Worm (Caenorhabditis elegans) whole organism, L4 larva: ENCODE results near the gene kin-9.
A peak's percentile ranks its signal among the peaks of the same experiment; 100 is the strongest.

Experiments used
- F10B5.3 ChIP-seq: sonication (generic microtip); optimal IDR thresholded peaks from 2 replicates; lab custom pipeline; 2016; ENCODE audit warnings: mild to moderate bottlenecking, missing genetic modification characterization, missing compliant biosample characterization
- F26F4.8 ChIP-seq: fragments of 200-800 bp; sonication (Bioruptor generic); conservative IDR thresholded peaks from 2 replicates; pipeline ENCODE4 v1.3.6; 2022; ENCODE audit warnings: missing genetic modification characterization, missing compliant biosample characterization
- F37D6.2 ChIP-seq: sonication (generic microtip); optimal IDR thresholded peaks from 2 replicates; lab custom pipeline; 2016; ENCODE audit warnings: mild to moderate bottlenecking, missing genetic modification characterization, missing compliant biosample characterization
- F49E8.2 ChIP-seq: sonication (generic microtip); optimal IDR thresholded peaks from 2 replicates; lab custom pipeline; 2016; ENCODE audit warnings: missing compliant biosample characterization, mild to moderate bottlenecking, missing genetic modification characterization, borderline replicate concordance
- T26A8.4 ChIP-seq: fragments of 200-800 bp; sonication (Bioruptor generic); IDR thresholded peaks from 2 replicates; pipeline ENCODE4 v1.3.6; 2022; ENCODE audit warnings: missing genetic modification characterization, missing compliant biosample characterization
- Y5F2A.4 ChIP-seq: fragments of 200-800 bp; sonication (Bioruptor generic); optimal IDR thresholded peaks from 2 replicates; lab custom pipeline; 2018; ENCODE audit warnings: mild to moderate bottlenecking, missing genetic modification characterization, missing compliant biosample characterization
- aha-1 ChIP-seq: fragments of 150-350 bp; peaks from one replicate; lab custom pipeline; 2014; ENCODE audit warnings: missing biosample characterization, missing genetic modification characterization
- aly-2 ChIP-seq: sonication (generic microtip); optimal IDR thresholded peaks from 2 replicates; lab custom pipeline; 2018; ENCODE audit warnings: missing biosample characterization, missing genetic modification characterization
- arid-1 ChIP-seq: fragments of 200-800 bp; sonication (Bioruptor generic); conservative IDR thresholded peaks from 2 replicates; pipeline ENCODE4 v1.3.6; 2022; ENCODE audit warnings: missing genetic modification reagents, missing genetic modification characterization, missing compliant biosample characterization
- ceh-20 ChIP-seq: fragments of 200-800 bp; sonication (Bioruptor generic); IDR thresholded peaks from 2 replicates; pipeline ENCODE4 v1.3.6; 2022; ENCODE audit warnings: missing genetic modification reagents, missing genetic modification characterization, missing compliant biosample characterization
- ceh-28 ChIP-seq: fragments of 150-350 bp; optimal IDR thresholded peaks from 2 replicates; lab custom pipeline; 2014; ENCODE audit warnings: missing biosample characterization, missing genetic modification reagents, missing genetic modification characterization
- ceh-32 ChIP-seq: sonication (generic microtip); optimal IDR thresholded peaks from 2 replicates; lab custom pipeline; 2016; ENCODE audit warnings: mild to moderate bottlenecking, missing genetic modification characterization, missing compliant biosample characterization; ENCODE audit not compliant: poor library complexity
- ceh-44 ChIP-seq: fragments of 200-800 bp; sonication (Bioruptor generic); IDR thresholded peaks from 2 replicates; pipeline ENCODE4 v1.3.6; 2022; ENCODE audit warnings: missing genetic modification reagents, missing genetic modification characterization, missing compliant biosample characterization
- ceh-82 ChIP-seq: sonication (generic microtip); optimal IDR thresholded peaks from 2 replicates; lab custom pipeline; 2017; ENCODE audit warnings: missing biosample characterization, missing genetic modification characterization
- cey-2 ChIP-seq: sonication (generic microtip); optimal IDR thresholded peaks from 3 replicates; lab custom pipeline; 2017; ENCODE audit warnings: missing genetic modification characterization, mild to moderate bottlenecking, missing compliant biosample characterization, antibody characterized with exemption, borderline replicate concordance; ENCODE audit not compliant: insufficient read depth
- ctbp-1 ChIP-seq: fragments of 200-800 bp; sonication (Bioruptor generic); IDR thresholded peaks from 2 replicates; pipeline ENCODE4 v1.3.6; 2022; ENCODE audit warnings: missing genetic modification reagents, missing genetic modification characterization, missing compliant biosample characterization
- daf-19 ChIP-seq: fragments of 200-800 bp; sonication (Bioruptor generic); conservative IDR thresholded peaks from 2 replicates; pipeline ENCODE4 v1.3.6; 2022; ENCODE audit warnings: missing genetic modification characterization, missing compliant biosample characterization
- dmd-6 ChIP-seq: fragments of 200-800 bp; sonication (Bioruptor generic); IDR thresholded peaks from 2 replicates; pipeline ENCODE4 v1.3.6; 2022; ENCODE audit warnings: missing genetic modification reagents, missing genetic modification characterization, missing compliant biosample characterization
- dmd-8 ChIP-seq: fragments of 200-800 bp; sonication (Bioruptor generic); IDR thresholded peaks from 2 replicates; pipeline ENCODE4 v1.3.6; 2022; ENCODE audit warnings: missing genetic modification characterization, missing compliant biosample characterization
- dmd-9 ChIP-seq: fragments of 200-800 bp; sonication (Bioruptor generic); IDR thresholded peaks from 2 replicates; pipeline ENCODE4 v1.3.6; 2022; ENCODE audit warnings: missing genetic modification reagents, missing genetic modification characterization, missing compliant biosample characterization
- dpl-1 ChIP-seq: fragments of 150-350 bp; optimal IDR thresholded peaks from 2 replicates; lab custom pipeline; 2014; ENCODE audit warnings: missing biosample characterization, missing genetic modification reagents, missing genetic modification characterization
- dve-1 ChIP-seq: sonication (generic microtip); optimal IDR thresholded peaks from 2 replicates; lab custom pipeline; 2017; ENCODE audit warnings: antibody characterized with exemption, mild to moderate bottlenecking, missing genetic modification characterization, missing compliant biosample characterization; ENCODE audit not compliant: insufficient read depth
- egl-43 ChIP-seq: fragments of 200-800 bp; sonication (Bioruptor generic); IDR thresholded peaks from 2 replicates; pipeline ENCODE4 v1.3.6; 2022; ENCODE audit warnings: missing genetic modification reagents, missing genetic modification characterization, missing compliant biosample characterization
- fkh-10 ChIP-seq: fragments of 150-350 bp; optimal IDR thresholded peaks from 2 replicates; lab custom pipeline; 2014; ENCODE audit warnings: missing biosample characterization, missing genetic modification reagents, missing genetic modification characterization
- fos-1 ChIP-seq: fragments of 150-350 bp; optimal IDR thresholded peaks from 2 replicates; lab custom pipeline; 2014; ENCODE audit warnings: missing biosample characterization, missing genetic modification characterization
- gei-8 ChIP-seq: fragments of 200-800 bp; sonication (Bioruptor generic); optimal IDR thresholded peaks from 2 replicates; lab custom pipeline; 2018; ENCODE audit warnings: mild to moderate bottlenecking, missing genetic modification characterization, missing compliant biosample characterization
- hlh-11 ChIP-seq: fragments of 200-800 bp; sonication (Bioruptor generic); optimal IDR thresholded peaks from 2 replicates; lab custom pipeline; 2018; ENCODE audit warnings: mild to moderate bottlenecking, missing genetic modification characterization, missing compliant biosample characterization
- hmg-1.1 ChIP-seq: fragments of 200-800 bp; sonication (Bioruptor generic); IDR thresholded peaks from 2 replicates; pipeline ENCODE4 v1.3.6; 2022; ENCODE audit warnings: missing genetic modification reagents, missing genetic modification characterization, missing compliant biosample characterization
- jun-1 ChIP-seq: fragments of 150-350 bp; optimal IDR thresholded peaks from 2 replicates; lab custom pipeline; 2014; ENCODE audit warnings: missing biosample characterization, missing genetic modification reagents, missing genetic modification characterization
- lim-7 ChIP-seq: fragments of 200-800 bp; sonication (Bioruptor generic); IDR thresholded peaks from 2 replicates; pipeline ENCODE4 v1.3.6; 2022; ENCODE audit warnings: missing genetic modification characterization, missing compliant biosample characterization
- lin-38 ChIP-seq: fragments of 200-800 bp; sonication (Bioruptor generic); IDR thresholded peaks from 2 replicates; pipeline ENCODE4 v1.3.6; 2022; ENCODE audit warnings: missing genetic modification reagents, missing genetic modification characterization, missing compliant biosample characterization
- lin-39 ChIP-seq: fragments of 150-350 bp; optimal IDR thresholded peaks from 2 replicates; lab custom pipeline; 2014; ENCODE audit warnings: missing biosample characterization, missing genetic modification reagents, missing genetic modification characterization
- lsy-2 ChIP-seq, 2 experiments: fragments of 150-350 bp in 1 of 2; sonication (generic microtip) in 1 of 2; optimal IDR thresholded peaks; 2 replicates each; lab custom pipeline; 2014 to 2017; ENCODE audit warnings: missing biosample characterization in 2 of 2, missing genetic modification characterization in 2 of 2
- mxl-3 ChIP-seq: fragments of 200-800 bp; sonication (Bioruptor generic); optimal IDR thresholded peaks from 2 replicates; lab custom pipeline; 2018; ENCODE audit warnings: mild to moderate bottlenecking, missing genetic modification characterization, missing compliant biosample characterization
- nhr-102 ChIP-seq: sonication (generic microtip); optimal IDR thresholded peaks from 2 replicates; lab custom pipeline; 2016; ENCODE audit warnings: mild to moderate bottlenecking, missing genetic modification characterization, moderate library complexity, missing compliant biosample characterization
- nhr-11 ChIP-seq: fragments of 150-350 bp; optimal IDR thresholded peaks from 2 replicates; lab custom pipeline; 2014; ENCODE audit warnings: missing biosample characterization, missing genetic modification characterization
- nhr-111 ChIP-seq: fragments of 200-800 bp; sonication (Bioruptor generic); optimal IDR thresholded peaks from 2 replicates; lab custom pipeline; 2018; ENCODE audit warnings: mild to moderate bottlenecking, missing genetic modification characterization, missing compliant biosample characterization
- nhr-6 ChIP-seq: fragments of 150-350 bp; optimal IDR thresholded peaks from 2 replicates; lab custom pipeline; 2014; ENCODE audit warnings: missing biosample characterization, missing genetic modification characterization
- pha-4 ChIP-seq, 2 experiments: fragments of 150-350 bp in 1 of 2; fragments of 200-800 bp in 1 of 2; sonication (Bioruptor generic) in 1 of 2; IDR thresholded peaks in 1 of 2; optimal IDR thresholded peaks in 1 of 2; 2 replicates each; pipeline versions ENCODE4 v1.3.6 to Lab custom; 2014 to 2022; ENCODE audit warnings: missing genetic modification characterization in 2 of 2, missing genetic modification reagents in 2 of 2, missing biosample characterization in 1 of 2, missing compliant biosample characterization in 1 of 2
- php-3 ChIP-seq: fragments of 200-800 bp; sonication (Bioruptor generic); IDR thresholded peaks from 2 replicates; pipeline ENCODE4 v1.3.6; 2022; ENCODE audit warnings: missing genetic modification reagents, missing genetic modification characterization, missing compliant biosample characterization
- rbr-2 ChIP-seq: sonication (generic microtip); optimal IDR thresholded peaks from 2 replicates; lab custom pipeline; 2016; ENCODE audit warnings: missing genotype, missing genetic modification characterization, missing compliant biosample characterization
- saeg-2 ChIP-seq: fragments of 200-800 bp; sonication (Bioruptor generic); IDR thresholded peaks from 2 replicates; pipeline ENCODE4 v1.3.6; 2022; ENCODE audit warnings: missing genetic modification reagents, missing genetic modification characterization, missing compliant biosample characterization
- skn-1 ChIP-seq: fragments of 150-350 bp; optimal IDR thresholded peaks from 2 replicates; lab custom pipeline; 2014; ENCODE audit warnings: missing biosample characterization, missing genetic modification characterization
- snpc-1.2 ChIP-seq: fragments of 200-800 bp; sonication (Bioruptor generic); IDR thresholded peaks from 2 replicates; pipeline ENCODE4 v1.3.6; 2022; ENCODE audit warnings: missing genetic modification reagents, missing genetic modification characterization, missing compliant biosample characterization
- unc-130 ChIP-seq: sonication (generic microtip); optimal IDR thresholded peaks from 2 replicates; lab custom pipeline; 2016; ENCODE audit warnings: missing genetic modification reagents, missing genetic modification characterization, missing compliant biosample characterization
- unc-39 ChIP-seq: sonication (generic microtip); optimal IDR thresholded peaks from 2 replicates; lab custom pipeline; 2017; ENCODE audit warnings: missing biosample characterization, missing genetic modification characterization
- vab-7 ChIP-seq: fragments of 200-800 bp; sonication (Bioruptor generic); IDR thresholded peaks from 2 replicates; pipeline ENCODE4 v1.3.6; 2022; ENCODE audit warnings: missing genetic modification reagents, missing genetic modification characterization, missing compliant biosample characterization
- zag-1 ChIP-seq: fragments of 150-350 bp; optimal IDR thresholded peaks from 2 replicates; lab custom pipeline; 2014; ENCODE audit warnings: missing biosample characterization, missing genetic modification characterization
- zfp-2 ChIP-seq: sonication (generic microtip); optimal IDR thresholded peaks from 2 replicates; lab custom pipeline; 2016; ENCODE audit warnings: mild to moderate bottlenecking, missing genetic modification characterization, missing compliant biosample characterization
- zfp-3 ChIP-seq: fragments of 200-800 bp; sonication (Bioruptor generic); conservative IDR thresholded peaks from 2 replicates; pipeline ENCODE4 v1.3.6; 2022; ENCODE audit warnings: missing genetic modification reagents, missing genetic modification characterization, missing compliant biosample characterization
- zip-11 ChIP-seq: fragments of 200-800 bp; sonication (Bioruptor generic); IDR thresholded peaks from 2 replicates; pipeline ENCODE4 v1.3.6; 2022; ENCODE audit warnings: missing genetic modification characterization, missing compliant biosample characterization
- ztf-11 ChIP-seq: fragments of 150-350 bp; optimal IDR thresholded peaks from 2 replicates; lab custom pipeline; 2014; ENCODE audit warnings: missing biosample characterization, missing genetic modification characterization

Gene kin-9

ce11 chrX:8475142-8475541, 42.7 kb downstream of the kin-9 start (continued):
- no peak for TF ChIP-seq nhr-111 (GFP tag; lab: Kevin White, UChicago)
- peak; percentile 23 for TF ChIP-seq nhr-102 (tag; lab: Kevin White, UChicago)
- TF ChIP-seq ceh-32 (tag; lab: Kevin White, UChicago) = no peak
- TF ChIP-seq F37D6.2 (tag; lab: Kevin White, UChicago) = no peak
- no peak for TF ChIP-seq ctbp-1 (GFP tag; lab: Robert Waterston, UW)
- TF ChIP-seq zfp-3 (GFP tag; lab: Robert Waterston, UW) = no peak
- peak; percentile 28 for TF ChIP-seq rbr-2 (tag; lab: Kevin White, UChicago)
- TF ChIP-seq ceh-28 (tag; lab: Kevin White, UChicago) = no peak
- no peak for TF ChIP-seq dmd-9
- no peak for TF ChIP-seq zip-11 (GFP tag; lab: Robert Waterston, UW)
- no peak for TF ChIP-seq vab-7 (GFP tag; lab: Robert Waterston, UW)
- TF ChIP-seq dmd-8 (GFP tag; lab: Robert Waterston, UW) = no peak
- TF ChIP-seq ceh-44 = no peak
- no peak for TF ChIP-seq lim-7 (GFP tag; lab: Robert Waterston, UW)
- TF ChIP-seq dve-1 (tag; lab: Kevin White, UChicago) = peak; percentile 40
- no peak for TF ChIP-seq jun-1 (tag; lab: Kevin White, UChicago)
- TF ChIP-seq fkh-10 (GFP tag; lab: Kevin White, UChicago) = no peak
- 0 out of 2 replicates have a peak, but pooled peaks have one; percentile 19 for TF ChIP-seq ceh-20 (GFP tag; lab: Robert Waterston, UW)
- TF ChIP-seq zag-1 (tag; lab: Kevin White, UChicago) = no peak
- no peak for TF ChIP-seq dpl-1 (GFP tag; lab: Kevin White, UChicago)
- peak; percentile 62 to 76 for TF ChIP-seq lsy-2 (tag; optimal IDR thresholded peaks at IDR 0.05; lab: Kevin White, UChicago)
- TF ChIP-seq php-3 = no peak
- peak; percentile 98 for TF ChIP-seq aha-1
- TF ChIP-seq Y5F2A.4 (GFP tag; lab: Kevin White, UChicago) = no peak
- TF ChIP-seq hlh-11 (tag; lab: Kevin White, UChicago) = peak; percentile 91
- TF ChIP-seq F10B5.3 = no peak
- no peak for TF ChIP-seq gei-8 (GFP tag; lab: Kevin White, UChicago)
- TF ChIP-seq snpc-1.2 (GFP tag; lab: Robert Waterston, UW) = no peak
- TF ChIP-seq F49E8.2 = no peak
- TF ChIP-seq aly-2 (tag; lab: Kevin White, UChicago) = no peak
- TF ChIP-seq arid-1 = no peak
- TF ChIP-seq cey-2 (tag; lab: Kevin White, UChicago) = peak; percentile 56
- no peak for TF ChIP-seq fos-1 (tag; lab: Kevin White, UChicago)
- no peak for TF ChIP-seq hmg-1.1 (GFP tag; lab: Robert Waterston, UW)
- TF ChIP-seq T26A8.4 (GFP tag; lab: Robert Waterston, UW) = no peak
- no peak for TF ChIP-seq lin-38 (GFP tag; lab: Robert Waterston, UW)
- TF ChIP-seq pha-4 (GFP tag; IDR thresholded peaks at IDR 0.05; lab: Robert Waterston, UW) = no peak
- no peak for TF ChIP-seq pha-4 (tag; optimal IDR thresholded peaks at IDR 0.05; lab: Kevin White, UChicago)
- TF ChIP-seq ceh-82 (tag; lab: Kevin White, UChicago) = no peak
- no peak for TF ChIP-seq lin-39
- peak; percentile 50 for TF ChIP-seq dmd-6 (GFP tag; lab: Robert Waterston, UW)
- no peak for TF ChIP-seq zfp-2
- no peak for TF ChIP-seq skn-1 (tag; lab: Kevin White, UChicago)
- no peak for TF ChIP-seq nhr-11
- TF ChIP-seq egl-43 (GFP tag; lab: Robert Waterston, UW) = no peak
- peak; percentile 28 for TF ChIP-seq nhr-6
- no peak for TF ChIP-seq unc-130 (GFP tag; lab: Kevin White, UChicago)
- TF ChIP-seq mxl-3 = peak; percentile 20
- TF ChIP-seq F26F4.8 (GFP tag; lab: Robert Waterston, UW) = no peak
- TF ChIP-seq saeg-2 (GFP tag; lab: Robert Waterston, UW) = no peak
- TF ChIP-seq daf-19 = no peak
- no peak for TF ChIP-seq unc-39 (tag; lab: Kevin White, UChicago)
- no peak for TF ChIP-seq ztf-11 (tag; lab: Kevin White, UChicago)
